Worm (Caenorhabditis elegans) whole organism, early embryonic: ENCODE measurements around the gene twk-16.

Experiments
- B0310.2 ChIP-seq: sonication (generic microtip); optimal IDR thresholded peaks from 2 replicates; lab custom pipeline; 2016; ENCODE audit warnings: mild to moderate bottlenecking, missing genetic modification characterization, missing compliant biosample characterization
- F13C5.2 ChIP-seq: sonication (generic microtip); optimal IDR thresholded peaks from 2 replicates; lab custom pipeline; 2017; ENCODE audit warnings: mild to moderate bottlenecking, missing genetic modification characterization, inconsistent platforms, missing compliant biosample characterization
- aly-1 ChIP-seq: sonication (generic microtip); optimal IDR thresholded peaks from 2 replicates; lab custom pipeline; 2016; ENCODE audit warnings: missing genetic modification characterization, missing compliant biosample characterization
- ama-1 ChIP-seq: fragments of 150-350 bp; optimal IDR thresholded peaks from 2 replicates; lab custom pipeline; 2014
- ceh-13 ChIP-seq: fragments of 200-800 bp; sonication (Bioruptor generic); optimal IDR thresholded peaks from 2 replicates; lab custom pipeline; 2018; ENCODE audit warnings: mild to moderate bottlenecking, missing genetic modification characterization, missing compliant biosample characterization
- ceh-36 ChIP-seq: sonication (generic microtip); optimal IDR thresholded peaks from 2 replicates; lab custom pipeline; 2016; ENCODE audit warnings: missing genetic modification characterization, inconsistent platforms, missing compliant biosample characterization
- ets-7 ChIP-seq: sonication (generic microtip); optimal IDR thresholded peaks from 2 replicates; lab custom pipeline; 2016; ENCODE audit warnings: missing genotype, missing genetic modification characterization, missing compliant biosample characterization
- flt-1 ChIP-seq: fragments of 200-800 bp; sonication (Bioruptor generic); IDR thresholded peaks from 2 replicates; pipeline ENCODE4 v1.3.6; 2022; ENCODE audit warnings: missing genetic modification characterization, missing compliant biosample characterization
- hmbx-1 ChIP-seq: sonication (generic microtip); optimal IDR thresholded peaks from 2 replicates; lab custom pipeline; 2016; ENCODE audit warnings: mild to moderate bottlenecking, missing genetic modification characterization, missing compliant biosample characterization
- hmg-4 ChIP-seq: fragments of 200-800 bp; sonication (Bioruptor generic); optimal IDR thresholded peaks from 2 replicates; lab custom pipeline; 2018; ENCODE audit warnings: mild to moderate bottlenecking, missing genetic modification characterization, missing compliant biosample characterization
- hnd-1 ChIP-seq: sonication (generic microtip); optimal IDR thresholded peaks from 2 replicates; lab custom pipeline; 2016; ENCODE audit warnings: missing genetic modification characterization, missing compliant biosample characterization
- pes-1 ChIP-seq: fragments of 200-800 bp; sonication (Bioruptor generic); IDR thresholded peaks from 2 replicates; pipeline ENCODE4 v1.3.6; 2022; ENCODE audit warnings: missing genetic modification reagents, missing genetic modification characterization, missing compliant biosample characterization
- scrt-1 ChIP-seq: fragments of 200-800 bp; sonication (Bioruptor generic); IDR thresholded peaks from 2 replicates; pipeline ENCODE4 v1.3.6; 2022; ENCODE audit warnings: missing genetic modification characterization, missing compliant biosample characterization
- sea-1 ChIP-seq: fragments of 200-800 bp; sonication (Bioruptor generic); conservative IDR thresholded peaks from 2 replicates; pipeline ENCODE4 v1.3.6; 2022; ENCODE audit warnings: missing genetic modification characterization, missing compliant biosample characterization
- tbx-11 ChIP-seq: fragments of 200-800 bp; sonication (Bioruptor generic); IDR thresholded peaks from 2 replicates; pipeline ENCODE4 v1.3.6; 2022; ENCODE audit warnings: missing genetic modification characterization, missing compliant biosample characterization
- tbx-37 ChIP-seq: fragments of 200-800 bp; sonication (Bioruptor generic); conservative IDR thresholded peaks from 2 replicates; pipeline ENCODE4 v1.3.6; 2022; ENCODE audit warnings: missing genetic modification reagents, missing genetic modification characterization, missing compliant biosample characterization
- tra-4 ChIP-seq: sonication (generic microtip); optimal IDR thresholded peaks from 2 replicates; lab custom pipeline; 2017; ENCODE audit warnings: missing genetic modification characterization, missing compliant biosample characterization

Gene twk-16

ce11 chrX:3057656-3058055 lies 23.3 kb upstream of the twk-16 start:
- TF ChIP-seq pes-1 (GFP tag; lab: Robert Waterston, UW) (no peak), aly-1 (no peak), ceh-36 (no peak), scrt-1 (GFP tag; lab: Robert Waterston, UW) (no peak), hmbx-1 (no peak), tbx-37 (no peak)

- TF ChIP-seq tbx-11 (GFP tag; lab: Robert Waterston, UW) (no peak), hnd-1 (no peak), ceh-13 (GFP tag; lab: Kevin White, UChicago) (no peak), tra-4 (tag; lab: Kevin White, UChicago) (no peak), ama-1 (lab: Kevin White, UChicago) (no peak), flt-1 (GFP tag; lab: Robert Waterston, UW) (no peak), ceh-36 (no peak), ets-7 (no peak), hmbx-1 (no peak)
Observed at ce11 chrX:3059299-3059698, 21.6 kb upstream of the twk-16 start, which contains the start of gene rsef-1. Gene rsef-1, minus strand, starts transcription at chrX:3059399.

- TF ChIP-seq ceh-13 (GFP tag; lab: Kevin White, UChicago) (no peak), tbx-11 (GFP tag; lab: Robert Waterston, UW) (no peak), ama-1 (lab: Kevin White, UChicago) (no peak), sea-1 (GFP tag; lab: Robert Waterston, UW) (no peak), ceh-36 (no peak)
Observed at ce11 chrX:3061698-3062097, 19.2 kb upstream of the twk-16 start.

ce11 chrX:3063274-3063673 lies 17.7 kb upstream of the twk-16 start, which contains the start of gene ceh-30:
Gene ceh-30, plus strand, starts transcription at chrX:3063574.
- no peak for TF ChIP-seq pes-1 (GFP tag; lab: Robert Waterston, UW)
- TF ChIP-seq tbx-11 (GFP tag; lab: Robert Waterston, UW): no peak
- no peak for TF ChIP-seq ets-7
- no peak for TF ChIP-seq ceh-36
- TF ChIP-seq tra-4 (tag; lab: Kevin White, UChicago): no peak
- TF ChIP-seq F13C5.2 (tag; lab: Kevin White, UChicago): no peak
- no peak for TF ChIP-seq hnd-1
- TF ChIP-seq B0310.2: no peak
- no peak for TF ChIP-seq tbx-37
- TF ChIP-seq scrt-1 (GFP tag; lab: Robert Waterston, UW): no peak
- no peak for TF ChIP-seq ama-1 (lab: Kevin White, UChicago)
- no peak for TF ChIP-seq sea-1 (GFP tag; lab: Robert Waterston, UW)
- no peak for TF ChIP-seq hmg-4 (GFP tag; lab: Kevin White, UChicago)

- TF ChIP-seq hmg-4 (GFP tag; lab: Kevin White, UChicago) (no peak), hnd-1 (no peak), ama-1 (lab: Kevin White, UChicago) (no peak), scrt-1 (GFP tag; lab: Robert Waterston, UW) (no peak)
Observed at ce11 chrX:3067052-3067451, 13.9 kb upstream of the twk-16 start.

DNA sequence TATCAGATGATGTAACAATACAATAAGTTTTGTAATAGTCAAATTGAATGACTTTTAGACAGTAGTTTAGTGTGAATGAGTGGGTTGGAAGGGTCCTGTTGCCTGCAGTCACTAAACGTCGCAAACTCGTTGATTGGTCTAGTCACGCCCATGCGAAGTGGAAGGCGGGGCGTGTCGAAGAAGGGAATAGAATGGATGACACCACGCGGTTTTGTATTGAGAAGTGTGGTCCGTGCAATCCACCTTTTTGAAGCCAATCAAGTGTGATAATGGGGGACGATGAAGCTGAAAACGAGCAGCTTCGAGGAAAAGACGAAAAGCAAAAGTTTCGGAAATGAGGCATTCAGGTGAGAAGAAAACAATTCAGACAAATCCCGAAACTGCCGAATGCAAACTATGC lies 10.6 kb upstream of the twk-16 start, which contains the start of gene ceh-31:
Gene ceh-31, minus strand, starts transcription at position 101 of the 400 bp plus-strand sequence.
- TF ChIP-seq hnd-1: no peak
- no peak for TF ChIP-seq hmbx-1
- no peak for TF ChIP-seq B0310.2

ce11 chrX:3087245-3087644 lies 6.3 kb downstream of the twk-16 start, which contains the start of gene F52E4.5:
Gene F52E4.5, minus strand, starts transcription at chrX:3087345.
- no peak for TF ChIP-seq tra-4 (tag; lab: Kevin White, UChicago)
- TF ChIP-seq ceh-13 (GFP tag; lab: Kevin White, UChicago): no peak
- no peak for TF ChIP-seq tbx-37
- TF ChIP-seq ceh-36: no peak
- TF ChIP-seq sea-1 (GFP tag; lab: Robert Waterston, UW): no peak
- no peak for TF ChIP-seq aly-1
- no peak for TF ChIP-seq hnd-1
- no peak for TF ChIP-seq hmbx-1
- TF ChIP-seq flt-1 (GFP tag; lab: Robert Waterston, UW): no peak
- TF ChIP-seq ets-7: no peak
- no peak for TF ChIP-seq F13C5.2 (tag; lab: Kevin White, UChicago)
- no peak for TF ChIP-seq tbx-11 (GFP tag; lab: Robert Waterston, UW)
- no peak for TF ChIP-seq B0310.2
- TF ChIP-seq ama-1 (lab: Kevin White, UChicago): no peak
- TF ChIP-seq hmg-4 (GFP tag; lab: Kevin White, UChicago): no peak
- no peak for TF ChIP-seq scrt-1 (GFP tag; lab: Robert Waterston, UW)

- TF ChIP-seq scrt-1 (GFP tag; lab: Robert Waterston, UW) (no peak), ceh-13 (GFP tag; lab: Kevin White, UChicago) (no peak), hmbx-1 (no peak), ceh-36 (no peak), sea-1 (GFP tag; lab: Robert Waterston, UW) (no peak), tra-4 (tag; lab: Kevin White, UChicago) (no peak), tbx-11 (GFP tag; lab: Robert Waterston, UW) (no peak), flt-1 (GFP tag; lab: Robert Waterston, UW) (no peak), tbx-37 (no peak), aly-1 (no peak), pes-1 (GFP tag; lab: Robert Waterston, UW) (no peak), ama-1 (lab: Kevin White, UChicago) (no peak), hnd-1 (no peak), hmg-4 (GFP tag; lab: Kevin White, UChicago) (no peak), F13C5.2 (tag; lab: Kevin White, UChicago) (no peak), B0310.2 (no peak), ets-7 (no peak)
Observed at ce11 chrX:3087647-3088046, 6.7 kb downstream of the twk-16 start.

DNA sequence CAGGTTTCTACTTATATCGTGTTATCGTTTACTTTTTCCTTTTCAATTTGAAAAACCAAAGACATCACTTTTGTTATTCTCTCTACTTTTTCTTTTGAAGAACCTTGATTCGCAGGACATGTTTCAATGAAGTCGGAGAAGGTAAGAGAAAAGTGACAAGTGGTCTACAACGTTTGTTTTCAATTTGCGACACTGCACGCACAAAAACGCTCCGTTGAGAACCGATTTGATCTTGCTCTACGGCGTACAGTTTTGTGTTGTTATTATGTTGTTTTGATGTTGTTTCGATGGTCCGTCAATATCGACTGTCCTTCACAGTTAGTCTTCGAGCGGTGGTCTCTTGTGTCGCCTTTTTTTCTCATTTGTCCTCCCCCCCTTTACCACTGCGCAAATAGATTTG lies 8.5 kb downstream of the twk-16 start, which contains the start of gene pccb-1:
Gene pccb-1, plus strand, starts transcription at position 127 of the 400 bp plus-strand sequence.
- TF ChIP-seq F13C5.2 (tag; lab: Kevin White, UChicago) (no peak), ceh-36 (no peak), ets-7 (no peak), tra-4 (tag; lab: Kevin White, UChicago) (no peak), hnd-1 (no peak), hmg-4 (GFP tag; lab: Kevin White, UChicago) (no peak), aly-1 (no peak), hmbx-1 (no peak), tbx-37 (no peak), sea-1 (GFP tag; lab: Robert Waterston, UW) (no peak), B0310.2 (no peak), ama-1 (lab: Kevin White, UChicago) (no peak), ceh-13 (GFP tag; lab: Kevin White, UChicago) (no peak), tbx-11 (GFP tag; lab: Robert Waterston, UW) (no peak), scrt-1 (GFP tag; lab: Robert Waterston, UW) (no peak)
